Fruit fly (Drosophila melanogaster): ENCODE measurements around the gene CG6683.

CG6683 gene

dm6 chr3L:8549183-8549890 lies 34.6 kb upstream of the CG6683 start:
- TF ChIP-seq CG13204 (GFP tag; optimal IDR thresholded peaks at IDR 0.05), result no peak
- peak; percentile 78 for TF ChIP-seq CG4496 (GFP tag; IDR thresholded peaks at IDR 0.05)
- peak; percentile 56 for TF ChIP-seq CG8301 (tag; optimal IDR thresholded peaks at IDR 0.05)
- TF ChIP-seq Snoo (tag; optimal IDR thresholded peaks at IDR 0.05), result no peak
- TF ChIP-seq Ets98B (GFP tag; IDR thresholded peaks at IDR 0.05), result peak; percentile 58
- no peak for TF ChIP-seq gl (tag; optimal IDR thresholded peaks at IDR 0.05)
- peak; percentile 60; the same call in 1 of the 2 replicates for TF ChIP-seq CG32121 (GFP tag; IDR thresholded peaks at IDR 0.05)
- no peak for TF ChIP-seq CG12605 (GFP tag; IDR thresholded peaks at IDR 0.05)
- no peak for TF ChIP-seq EcR (GFP tag; optimal IDR thresholded peaks at IDR 0.05)
- TF ChIP-seq fd96Ca (GFP tag; IDR thresholded peaks at IDR 0.05), result peak; percentile 62; the same call in 2 of the 3 replicates
- peak; percentile 47 for TF ChIP-seq CG17806 (tag; optimal IDR thresholded peaks at IDR 0.05)
- TF ChIP-seq CG15710 (tag; optimal IDR thresholded peaks at IDR 0.05), result peak; percentile 66
- TF ChIP-seq rn (GFP tag; IDR thresholded peaks at IDR 0.05), result no peak
- TF ChIP-seq Pif1B (GFP tag; optimal IDR thresholded peaks at IDR 0.05), result peak; percentile 41
- no peak for TF ChIP-seq D1 (tag; optimal IDR thresholded peaks at IDR 0.05)
- TF ChIP-seq CG10348 (GFP tag; IDR thresholded peaks at IDR 0.05), result no peak
- TF ChIP-seq CG14655 (GFP tag; optimal IDR thresholded peaks at IDR 0.05), result peak; percentile 68
- peak; percentile 73 for TF ChIP-seq CG8159 (tag; optimal IDR thresholded peaks at IDR 0.05)
- peak; percentile 29 for TF ChIP-seq CG34367 (tag; optimal IDR thresholded peaks at IDR 0.05)
- TF ChIP-seq Pif1A (GFP tag; optimal IDR thresholded peaks at IDR 0.05), result peak; percentile 43
- TF ChIP-seq CG9948 (tag; optimal IDR thresholded peaks at IDR 0.05), result peak; percentile 64

dm6 chr3L:8547104-8547523 lies 32.4 kb upstream of the CG6683 start:
- TF ChIP-seq CG13204 (GFP tag; optimal IDR thresholded peaks at IDR 0.05), result no peak
- no peak for TF ChIP-seq gl (tag; optimal IDR thresholded peaks at IDR 0.05)
- no peak for TF ChIP-seq Pif1B (GFP tag; optimal IDR thresholded peaks at IDR 0.05)
- peak; percentile 49 for TF ChIP-seq CG8159 (tag; optimal IDR thresholded peaks at IDR 0.05)
- TF ChIP-seq CG17806 (tag; optimal IDR thresholded peaks at IDR 0.05), result peak; percentile 61
- peak; percentile 58 for TF ChIP-seq Pif1A (GFP tag; optimal IDR thresholded peaks at IDR 0.05)
- peak; percentile 74 for TF ChIP-seq fd96Ca (GFP tag; IDR thresholded peaks at IDR 0.05)
- peak; percentile 74 for TF ChIP-seq CG14655 (GFP tag; optimal IDR thresholded peaks at IDR 0.05)
- TF ChIP-seq rn (GFP tag; IDR thresholded peaks at IDR 0.05), result 0 out of 2 replicates have a peak, but pooled peaks have one; percentile 39
- TF ChIP-seq CG9948 (tag; optimal IDR thresholded peaks at IDR 0.05), result peak; percentile 65
- TF ChIP-seq CG4496 (GFP tag; IDR thresholded peaks at IDR 0.05), result peak; percentile 77
- peak; percentile 68 for TF ChIP-seq CG8301 (tag; optimal IDR thresholded peaks at IDR 0.05)
- TF ChIP-seq CG34367 (tag; optimal IDR thresholded peaks at IDR 0.05), result peak; percentile 17
- no peak for TF ChIP-seq CG10348 (GFP tag; IDR thresholded peaks at IDR 0.05)
- peak; percentile 74 for TF ChIP-seq Ets98B (GFP tag; IDR thresholded peaks at IDR 0.05)
- TF ChIP-seq CG32121 (GFP tag; IDR thresholded peaks at IDR 0.05), result peak; percentile 82
- no peak for TF ChIP-seq D1 (tag; optimal IDR thresholded peaks at IDR 0.05)
- no peak for TF ChIP-seq EcR (GFP tag; optimal IDR thresholded peaks at IDR 0.05)
- no peak for TF ChIP-seq Snoo (tag; optimal IDR thresholded peaks at IDR 0.05)
- 0 out of 2 replicates have a peak, but pooled peaks have one; percentile 21 for TF ChIP-seq CG12605 (GFP tag; IDR thresholded peaks at IDR 0.05)
- peak; percentile 47 for TF ChIP-seq CG15710 (tag; optimal IDR thresholded peaks at IDR 0.05)

dm6 chr3L:8546355-8546771 lies 31.6 kb upstream of the CG6683 start:
- TF ChIP-seq CG32121 (GFP tag; IDR thresholded peaks at IDR 0.05), result peak; percentile 69
- TF ChIP-seq Pif1B (GFP tag; optimal IDR thresholded peaks at IDR 0.05), result peak; percentile 67
- peak; percentile 59 for TF ChIP-seq Pif1A (GFP tag; optimal IDR thresholded peaks at IDR 0.05)
- TF ChIP-seq CG9948 (tag; optimal IDR thresholded peaks at IDR 0.05), result no peak
- peak; percentile 30 for TF ChIP-seq Snoo (tag; optimal IDR thresholded peaks at IDR 0.05)
- peak; percentile 57 for TF ChIP-seq gl (tag; optimal IDR thresholded peaks at IDR 0.05)
- peak; percentile 96 for TF ChIP-seq EcR (GFP tag; optimal IDR thresholded peaks at IDR 0.05)
- peak; percentile 63 for TF ChIP-seq CG13204 (GFP tag; optimal IDR thresholded peaks at IDR 0.05)
- no peak for TF ChIP-seq CG34367 (tag; optimal IDR thresholded peaks at IDR 0.05)
- TF ChIP-seq CG8301 (tag; optimal IDR thresholded peaks at IDR 0.05), result no peak
- peak; percentile 62 for TF ChIP-seq Ets98B (GFP tag; IDR thresholded peaks at IDR 0.05)
- TF ChIP-seq CG12605 (GFP tag; IDR thresholded peaks at IDR 0.05), result peak; percentile 57; the same call in 1 of the 2 replicates
- no peak; the same call in 1 of the 3 replicates for TF ChIP-seq fd96Ca (GFP tag; IDR thresholded peaks at IDR 0.05)
- no peak for TF ChIP-seq CG17806 (tag; optimal IDR thresholded peaks at IDR 0.05)
- TF ChIP-seq CG15710 (tag; optimal IDR thresholded peaks at IDR 0.05), result peak; percentile 18
- no peak for TF ChIP-seq D1 (tag; optimal IDR thresholded peaks at IDR 0.05)
- no peak for TF ChIP-seq rn (GFP tag; IDR thresholded peaks at IDR 0.05)
- TF ChIP-seq CG8159 (tag; optimal IDR thresholded peaks at IDR 0.05), result peak; percentile 36
- TF ChIP-seq CG14655 (GFP tag; optimal IDR thresholded peaks at IDR 0.05), result no peak
- peak; percentile 63; the same call in 2 of the 3 replicates for TF ChIP-seq CG4496 (GFP tag; IDR thresholded peaks at IDR 0.05)
- TF ChIP-seq CG10348 (GFP tag; IDR thresholded peaks at IDR 0.05), result no peak

- TF ChIP-seq EcR (GFP tag; optimal IDR thresholded peaks at IDR 0.05) (peak; percentile 2), CG17806 (tag; optimal IDR thresholded peaks at IDR 0.05) (no peak)
Measured at dm6 chr3L:8545473-8545872, 30.8 kb upstream of the CG6683 start.

- TF ChIP-seq CG8159 (tag; optimal IDR thresholded peaks at IDR 0.05) (peak; percentile 48), rn (GFP tag; IDR thresholded peaks at IDR 0.05) (no peak)
Measured at dm6 chr3L:8544710-8545109, 30.0 kb upstream of the CG6683 start, which contains the start of gene rhea. Gene rhea, plus strand, starts transcription at chr3L:8545001.

Data from whole organism, pupa.